Fruit fly (Drosophila melanogaster): ENCODE results near the gene fred.

- TF ChIP-seq ovo (GFP tag; optimal IDR thresholded peaks at IDR 0.05) (no peak), Hr96 (GFP tag; optimal IDR thresholded peaks at IDR 0.05) (no peak), Mnt (GFP tag; optimal IDR thresholded peaks at IDR 0.05) (no peak), CG14711 (tag; optimal IDR thresholded peaks at IDR 0.05) (no peak), CG7101 (tag; optimal IDR thresholded peaks at IDR 0.05) (no peak), CG1620 (GFP tag; optimal IDR thresholded peaks at IDR 0.05) (no peak), CG12768 (GFP tag; optimal IDR thresholded peaks at IDR 0.05) (no peak), tj (GFP tag; optimal IDR thresholded peaks at IDR 0.05) (no peak), CG5204 (GFP tag; optimal IDR thresholded peaks at IDR 0.05) (no peak), kay (GFP tag; ENCODE audit: borderline replicate concordance) (no peak), cnc (optimal IDR thresholded peaks at IDR 0.05) (no peak)
Measured at dm6 chr2L:3889865-3890264, 101.6 kb downstream of the fred start.

Data from whole organism, adult.